Worm (Caenorhabditis elegans): ENCODE measurements around the gene eor-2.

ce11 chrX:14584335-14584734 lies 18.5 kb upstream of the eor-2 start:
- no peak for TF ChIP-seq saeg-2 (GFP tag; IDR thresholded peaks at IDR 0.05)
- TF ChIP-seq unc-39 (tag; optimal IDR thresholded peaks at IDR 0.05) = no peak
